Fruit fly (Drosophila melanogaster): ENCODE data around the gene Pgant35A.

- no peak for TF ChIP-seq CG8159 (tag; optimal IDR thresholded peaks at IDR 0.05)
- no peak for TF ChIP-seq CG32121 (GFP tag; IDR thresholded peaks at IDR 0.05)
- no peak for TF ChIP-seq D1 (tag; optimal IDR thresholded peaks at IDR 0.05)
These were observed 14.2 kb downstream of the Pgant35A start for dm6 chr2L:14373250-14373649.

Measured in whole organism, pupa.